Fruit fly (Drosophila melanogaster) whole organism, prepupa: Measurements from ENCODE around the gene Acp63F.

Source experiments
- CG11902 ChIP-seq: fragments of 200-800 bp; sonication (Bioruptor generic); optimal IDR thresholded peaks from 3 replicates; lab custom pipeline; 2016; ENCODE audit warnings: missing biosample characterization, missing genetic modification characterization
- CG6276 ChIP-seq: fragments of 200-800 bp; sonication (Bioruptor generic); optimal IDR thresholded peaks from 2 replicates; lab custom pipeline; 2017; ENCODE audit warnings: missing biosample characterization, mild to moderate bottlenecking, missing genetic modification characterization
- Eip93F ChIP-seq: fragments of 200-800 bp; sonication (Bioruptor generic); optimal IDR thresholded peaks from 2 replicates; lab custom pipeline; 2016; ENCODE audit warnings: missing biosample characterization, mild to moderate bottlenecking, missing genetic modification characterization
- Gug ChIP-seq: fragments of 200-800 bp; sonication (Bioruptor generic); IDR thresholded peaks from 2 replicates; pipeline ENCODE4 v1.3.6; 2022; ENCODE audit warnings: missing biosample characterization, missing genetic modification characterization
- acj6 ChIP-seq: fragments of 200-800 bp; sonication (Bioruptor generic); optimal IDR thresholded peaks from 3 replicates; lab custom pipeline; 2016; ENCODE audit warnings: missing biosample characterization, missing genetic modification characterization
- pdm3 ChIP-seq: fragments of 200-800 bp; sonication (Bioruptor generic); optimal IDR thresholded peaks from 3 replicates; lab custom pipeline; 2016; ENCODE audit warnings: missing biosample characterization, missing genetic modification characterization

DNA sequence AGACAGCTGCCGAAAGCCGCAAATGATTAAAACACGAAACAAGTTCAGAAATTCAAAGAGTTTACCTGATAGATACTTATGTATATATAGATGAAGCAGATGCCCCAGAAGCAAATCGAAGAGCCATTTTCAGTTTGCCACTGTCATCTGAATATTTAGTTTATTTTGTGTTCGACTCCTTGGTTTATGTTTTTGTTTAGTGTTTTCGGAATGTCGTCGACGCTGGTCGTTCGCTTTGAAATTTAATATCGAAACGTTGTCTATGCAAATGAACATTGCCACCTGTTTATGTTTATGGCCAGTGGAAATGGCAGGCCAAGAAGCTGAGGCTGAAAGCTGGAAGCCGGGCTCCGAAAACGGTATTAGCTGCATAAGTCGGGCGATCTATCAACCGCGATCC lies 34.9 kb upstream of the Acp63F start:
- no peak for TF ChIP-seq pdm3 (GFP tag; lab: Kevin White, UChicago)
- no peak for TF ChIP-seq acj6 (GFP tag; lab: Kevin White, UChicago)
- no peak for TF ChIP-seq Eip93F (GFP tag; lab: Kevin White, UChicago)
- no peak for TF ChIP-seq CG11902 (GFP tag; lab: Kevin White, UChicago)
- no peak for TF ChIP-seq CG6276
- no peak for TF ChIP-seq Gug (GFP tag; lab: Robert Waterston, UW)
